Fruit fly (Drosophila melanogaster) whole organism, embryonic: Measurements from ENCODE around the gene bab1.

ENCODE experiments used
- Adf1 ChIP-seq: fragments of 200-800 bp; sonication (Bioruptor generic); IDR thresholded peaks from 2 replicates; pipeline ENCODE4 v1.3.6; 2022; ENCODE audit warnings: missing biosample characterization, missing genetic modification characterization
- Asciz ChIP-seq: fragments of 200-800 bp; sonication (Bioruptor generic); optimal IDR thresholded peaks from 2 replicates; lab custom pipeline; 2017; ENCODE audit warnings: missing biosample characterization, mild to moderate bottlenecking, missing genetic modification characterization, missing genetic modification reagents
- Awh ChIP-seq: fragments of 200-800 bp; sonication (Bioruptor generic); IDR thresholded peaks from 2 replicates; pipeline ENCODE4, ENCODE4 v1.3.6; 2022; ENCODE audit warnings: missing biosample characterization, missing genetic modification characterization
- CG10431 ChIP-seq: fragments of 200-800 bp; sonication (Bioruptor generic); optimal IDR thresholded peaks from 3 replicates; lab custom pipeline; 2018; ENCODE audit warnings: missing biosample characterization, mild to moderate bottlenecking, missing genetic modification characterization
- CG11695 ChIP-seq: fragments of 200-800 bp; sonication (Bioruptor generic); IDR thresholded peaks from 3 replicates; pipeline ENCODE4 v1.3.6; 2022; ENCODE audit warnings: missing biosample characterization, missing genetic modification characterization
- CG12236 ChIP-seq: fragments of 200-800 bp; sonication (Bioruptor generic); optimal IDR thresholded peaks from 2 replicates; lab custom pipeline; 2016; ENCODE audit warnings: missing biosample characterization, missing genetic modification characterization
- CG13296 ChIP-seq: fragments of 200-800 bp; sonication (Bioruptor generic); optimal IDR thresholded peaks from 3 replicates; lab custom pipeline; 2018; ENCODE audit warnings: missing biosample characterization, mild to moderate bottlenecking, missing genetic modification characterization
- CG14965 ChIP-seq: fragments of 200-800 bp; sonication (Bioruptor generic); optimal IDR thresholded peaks from 2 replicates; lab custom pipeline; 2016; ENCODE audit warnings: missing biosample characterization, missing genetic modification characterization, borderline replicate concordance
- CG1647 ChIP-seq: fragments of 200-800 bp; sonication (Bioruptor generic); optimal IDR thresholded peaks from 3 replicates; lab custom pipeline; 2016; ENCODE audit warnings: missing biosample characterization, missing genetic modification characterization
- CG16863 ChIP-seq: fragments of 200-800 bp; sonication (Bioruptor generic); optimal IDR thresholded peaks from 3 replicates; lab custom pipeline; 2016; ENCODE audit warnings: missing biosample characterization, missing genetic modification characterization
- CG17359 ChIP-seq: fragments of 200-800 bp; sonication (Bioruptor generic); optimal IDR thresholded peaks from 3 replicates; lab custom pipeline; 2018; ENCODE audit warnings: missing biosample characterization, mild to moderate bottlenecking, missing genetic modification characterization, moderate library complexity
- CG17568 ChIP-seq: fragments of 200-800 bp; sonication (Bioruptor generic); optimal IDR thresholded peaks from 2 replicates; lab custom pipeline; 2018; ENCODE audit warnings: missing biosample characterization, mild to moderate bottlenecking, missing genetic modification characterization, moderate library complexity
- CG18764 ChIP-seq: fragments of 200-800 bp; sonication (Bioruptor generic); optimal IDR thresholded peaks from 3 replicates; lab custom pipeline; 2016; ENCODE audit warnings: missing biosample characterization, missing genetic modification characterization
- CG2202 ChIP-seq: fragments of 200-800 bp; sonication (Bioruptor generic); optimal IDR thresholded peaks from 2 replicates; lab custom pipeline; 2018; ENCODE audit warnings: missing biosample characterization, mild to moderate bottlenecking, missing genetic modification characterization
- CG3065 ChIP-seq: fragments of 200-800 bp; sonication (Bioruptor generic); optimal IDR thresholded peaks from 2 replicates; lab custom pipeline; 2016; ENCODE audit warnings: missing biosample characterization, missing genetic modification characterization
- CG3726 ChIP-seq: fragments of 200-800 bp; sonication (Bioruptor generic); IDR thresholded peaks from 3 replicates; pipeline ENCODE4, ENCODE4 v1.3.6; 2022; ENCODE audit warnings: missing biosample characterization, missing genetic modification characterization
- CG4282 ChIP-seq: fragments of 200-800 bp; sonication (Bioruptor generic); optimal IDR thresholded peaks from 2 replicates; lab custom pipeline; 2016; ENCODE audit warnings: missing biosample characterization, missing genetic modification characterization
- CG4854 ChIP-seq: fragments of 200-800 bp; sonication (Bioruptor generic); optimal IDR thresholded peaks from 2 replicates; lab custom pipeline; 2016; ENCODE audit warnings: missing biosample characterization, missing genetic modification characterization, inconsistent platforms
- CG5953 ChIP-seq: fragments of 200-800 bp; sonication (Bioruptor generic); IDR thresholded peaks from 2 replicates; pipeline ENCODE4 v1.3.6; 2022; ENCODE audit warnings: missing biosample characterization, missing genetic modification characterization
- CG8478 ChIP-seq: fragments of >200 bp; optimal IDR thresholded peaks from 2 replicates; lab custom pipeline; 2018
- CG9215 ChIP-seq: fragments of 200-800 bp; sonication (Bioruptor generic); IDR thresholded peaks from 2 replicates; pipeline ENCODE4 v1.3.6; 2022; ENCODE audit warnings: missing biosample characterization, missing genetic modification characterization
- D ChIP-seq, 2 experiments: fragments of 200-800 bp in 1 of 2; fragments of >200 bp in 1 of 2; sonication (Bioruptor generic) in 1 of 2; optimal IDR thresholded peaks; 2 replicates in 1 of 2; 3 replicates in 1 of 2; lab custom pipeline; 2017; ENCODE audit warnings: mild to moderate bottlenecking in 1 of 2, missing biosample characterization in 1 of 2, missing genetic modification characterization in 1 of 2, missing genetic modification reagents in 1 of 2
- Deaf1 ChIP-seq: fragments of 200-800 bp; optimal IDR thresholded peaks from 3 replicates; lab custom pipeline; 2019; ENCODE audit warnings: missing biosample characterization, mild to moderate bottlenecking, missing genetic modification characterization, moderate library complexity
- Dip2 ChIP-seq: fragments of 200-800 bp; sonication (Bioruptor generic); IDR thresholded peaks from 2 replicates; pipeline ENCODE4 v1.3.6; 2022; ENCODE audit warnings: missing biosample characterization, missing genetic modification characterization
- Dref ChIP-seq: fragments of 200-800 bp; sonication (Bioruptor generic); IDR thresholded peaks from 2 replicates; pipeline ENCODE4 v1.3.6; 2022; ENCODE audit warnings: missing biosample characterization, missing genetic modification characterization
- Ets65A ChIP-seq: fragments of 200-800 bp; sonication (Bioruptor generic); peaks from one replicate; lab custom pipeline; 2016; ENCODE audit warnings: missing biosample characterization, missing genetic modification characterization
- Fer2 ChIP-seq: fragments of 200-800 bp; sonication (Bioruptor generic); optimal IDR thresholded peaks from 2 replicates; lab custom pipeline; 2018; ENCODE audit warnings: missing biosample characterization, mild to moderate bottlenecking, missing genetic modification characterization, moderate library complexity
- GATAe ChIP-seq: fragments of 200-800 bp; sonication (Bioruptor generic); conservative IDR thresholded peaks from 2 replicates; pipeline ENCODE4 v1.3.6; 2022; ENCODE audit warnings: missing biosample characterization, missing genetic modification characterization
- Gug ChIP-seq: fragments of 200-800 bp; sonication (Bioruptor generic); IDR thresholded peaks from 4 replicates; pipeline ENCODE4 v1.3.6; 2022; ENCODE audit warnings: missing biosample characterization, missing genetic modification characterization
- HLH54F ChIP-seq: fragments of 200-800 bp; sonication (Bioruptor generic); optimal IDR thresholded peaks from 3 replicates; lab custom pipeline; 2016; ENCODE audit warnings: missing biosample characterization, missing genetic modification characterization
- Jarid2 ChIP-seq: fragments of 200-800 bp; sonication (Bioruptor generic); optimal IDR thresholded peaks from 3 replicates; lab custom pipeline; 2017; ENCODE audit warnings: mild to moderate bottlenecking, missing biosample characterization, missing genetic modification reagents, missing genetic modification characterization
- Med ChIP-seq: fragments of 200-800 bp; sonication (Bioruptor generic); peaks from one replicate; lab custom pipeline; 2016; ENCODE audit warnings: missing biosample characterization, missing genetic modification characterization, mild to moderate bottlenecking, inconsistent platforms, moderate library complexity
- NC2α ChIP-seq: fragments of 200-800 bp; sonication (Bioruptor generic); optimal IDR thresholded peaks from 2 replicates; lab custom pipeline; 2016; ENCODE audit warnings: missing biosample characterization, missing genetic modification characterization
- Nf-YA ChIP-seq: fragments of 200-800 bp; sonication (Bioruptor generic); IDR thresholded peaks from 2 replicates; pipeline ENCODE4 v1.3.6; 2022; ENCODE audit warnings: missing biosample characterization, missing genetic modification characterization
- Spps ChIP-seq: fragments of 200-800 bp; sonication (Bioruptor generic); optimal IDR thresholded peaks from 2 replicates; lab custom pipeline; 2018; ENCODE audit warnings: missing biosample characterization, mild to moderate bottlenecking, missing genetic modification characterization
- cato ChIP-seq: fragments of 200-800 bp; sonication (Bioruptor generic); optimal IDR thresholded peaks from 2 replicates; lab custom pipeline; 2016; ENCODE audit warnings: missing biosample characterization, missing genetic modification characterization, borderline replicate concordance
- chif ChIP-seq, 2 experiments: fragments of 200-800 bp; sonication (Bioruptor generic); optimal IDR thresholded peaks; 3 replicates each; lab custom pipeline; 2016; ENCODE audit warnings: missing biosample characterization in 2 of 2, missing genetic modification characterization in 2 of 2
- crp ChIP-seq, 2 experiments: fragments of 200-800 bp; sonication (Bioruptor generic); optimal IDR thresholded peaks; 2 replicates in 1 of 2; 3 replicates in 1 of 2; lab custom pipeline; 2017; ENCODE audit warnings: missing biosample characterization in 2 of 2, missing genetic modification characterization in 2 of 2, mild to moderate bottlenecking in 1 of 2, moderate library complexity in 1 of 2
- ewg ChIP-seq: fragments of 200-800 bp; sonication (Bioruptor generic); optimal IDR thresholded peaks from 3 replicates; lab custom pipeline; 2017; ENCODE audit warnings: mild to moderate bottlenecking, missing biosample characterization, missing genetic modification reagents, missing genetic modification characterization
- gcm2 ChIP-seq: fragments of 200-800 bp; sonication (Bioruptor generic); optimal IDR thresholded peaks from 2 replicates; lab custom pipeline; 2016; ENCODE audit warnings: missing biosample characterization, missing genetic modification characterization
- hth ChIP-seq: fragments of >200 bp; optimal IDR thresholded peaks from 2 replicates; lab custom pipeline; 2017; ENCODE audit warnings: inconsistent platforms
- jigr1 ChIP-seq: fragments of 200-800 bp; sonication (Bioruptor generic); IDR thresholded peaks from 3 replicates; pipeline ENCODE4 v1.3.6; 2022; ENCODE audit warnings: missing biosample characterization, missing genetic modification characterization
- ken ChIP-seq: fragments of 200-800 bp; sonication (Bioruptor generic); IDR thresholded peaks from 3 replicates; pipeline ENCODE4 v1.3.6; 2022; ENCODE audit warnings: missing biosample characterization, missing genetic modification characterization
- nerfin-1 ChIP-seq: fragments of 200-800 bp; sonication (Bioruptor generic); optimal IDR thresholded peaks from 3 replicates; lab custom pipeline; 2019; ENCODE audit warnings: missing biosample characterization, mild to moderate bottlenecking, missing genetic modification characterization, moderate library complexity
- nmo ChIP-seq: fragments of 200-800 bp; sonication (Bioruptor generic); optimal IDR thresholded peaks from 2 replicates; lab custom pipeline; 2018; ENCODE audit warnings: missing biosample characterization, mild to moderate bottlenecking, missing genetic modification characterization, moderate library complexity
- pb ChIP-seq: fragments of 200-800 bp; sonication (Bioruptor generic); optimal IDR thresholded peaks from 3 replicates; lab custom pipeline; 2016; ENCODE audit warnings: missing biosample characterization, missing genetic modification characterization
- pfk ChIP-seq: fragments of 200-800 bp; sonication (Bioruptor generic); optimal IDR thresholded peaks from 2 replicates; lab custom pipeline; 2018; ENCODE audit warnings: missing biosample characterization, mild to moderate bottlenecking, missing genetic modification characterization, moderate library complexity
- sens ChIP-seq: fragments of 200-800 bp; sonication (Bioruptor generic); peaks from one replicate; lab custom pipeline; 2016; ENCODE audit warnings: missing biosample characterization, missing genetic modification characterization
- sna ChIP-seq: fragments of 200-800 bp; sonication (Bioruptor generic); IDR thresholded peaks from 2 replicates; pipeline ENCODE4 v1.3.6; 2022; ENCODE audit warnings: missing biosample characterization, missing genetic modification characterization; ENCODE audit not compliant: partially characterized antibody
- wdn ChIP-seq: fragments of 200-800 bp; sonication (Bioruptor generic); IDR thresholded peaks from 2 replicates; pipeline ENCODE4 v1.3.6; 2022; ENCODE audit warnings: missing biosample characterization, missing genetic modification characterization
- z ChIP-seq: fragments of 200-800 bp; sonication (Bioruptor generic); IDR thresholded peaks from 3 replicates; pipeline ENCODE4 v1.3.6; 2022; ENCODE audit warnings: missing biosample characterization, missing genetic modification characterization

Gene bab1

DNA sequence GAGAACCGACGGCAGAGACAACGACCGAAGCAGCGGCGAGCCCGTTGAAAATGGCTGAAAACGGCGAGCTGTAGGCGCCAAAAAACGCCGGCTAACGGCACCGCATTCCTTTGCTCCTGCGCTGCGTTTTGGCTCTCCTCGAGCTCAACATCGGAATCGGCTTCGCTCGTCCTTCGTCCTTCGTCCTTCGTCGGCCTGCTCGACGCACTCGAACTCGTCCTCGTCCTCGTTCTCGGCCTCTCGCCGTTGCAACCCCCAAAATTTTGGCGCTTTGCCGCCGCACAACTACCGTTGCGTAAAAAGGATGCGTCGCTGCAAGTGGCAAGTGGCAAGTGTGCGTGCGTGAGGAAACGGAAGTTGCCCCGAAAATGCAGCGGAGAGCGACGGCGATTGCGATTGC lies 572 bp upstream of the bab1 start:
- TF ChIP-seq GATAe (GFP tag; lab: Robert Waterston, UW) = no peak
- TF ChIP-seq CG11695 (GFP tag; lab: Robert Waterston, UW) = no peak
- TF ChIP-seq CG8478 = peak; percentile 36
- no peak for TF ChIP-seq cato
- TF ChIP-seq CG16863 (GFP tag; lab: Kevin White, UChicago) = no peak
- TF ChIP-seq Gug (GFP tag; lab: Robert Waterston, UW) = no peak
- no peak for TF ChIP-seq Awh
- TF ChIP-seq CG2202 (tag; lab: Kevin White, UChicago) = no peak
- TF ChIP-seq CG5953 (GFP tag; lab: Robert Waterston, UW) = no peak
- TF ChIP-seq z = 0 out of 3 replicates have a peak, but pooled peaks have one; percentile 20
- TF ChIP-seq hth = no peak
- TF ChIP-seq CG18764 (GFP tag; lab: Kevin White, UChicago) = no peak
- no peak for TF ChIP-seq NC2α (GFP tag; lab: Kevin White, UChicago)
- no peak for TF ChIP-seq CG13296 (GFP tag; lab: Kevin White, UChicago)
- TF ChIP-seq CG4282 (GFP tag; lab: Kevin White, UChicago) = no peak
- TF ChIP-seq sna (GFP tag; lab: Robert Waterston, UW) = no peak
- TF ChIP-seq CG10431 (GFP tag; lab: Kevin White, UChicago) = no peak
- TF ChIP-seq jigr1 = no peak
- TF ChIP-seq Fer2 (tag; lab: Kevin White, UChicago) = no peak
- TF ChIP-seq CG17568 (GFP tag; lab: Kevin White, UChicago) = no peak
- no peak for TF ChIP-seq wdn
- no peak for TF ChIP-seq pb (GFP tag; lab: Kevin White, UChicago)
- no peak for TF ChIP-seq Dref (GFP tag; lab: Robert Waterston, UW)
- no peak for TF ChIP-seq D (optimal IDR thresholded peaks at IDR 0.05; lab: Kevin White, UChicago)
- no peak for TF ChIP-seq D (GFP tag; optimal IDR thresholded peaks at IDR 0.05; lab: Kevin White, UChicago)
- no peak for TF ChIP-seq nmo (GFP tag; lab: Kevin White, UChicago)
- peak; percentile 61 for TF ChIP-seq Ets65A (GFP tag; lab: Kevin White, UChicago)
- TF ChIP-seq Asciz (GFP tag; lab: Kevin White, UChicago) = no peak
- TF ChIP-seq Deaf1 (tag; lab: Kevin White, UChicago) = peak; percentile 88
- no peak for TF ChIP-seq crp (GFP tag; optimal IDR thresholded peaks at IDR 0.05; lab: Kevin White, UChicago)
- TF ChIP-seq CG1647 (GFP tag; lab: Kevin White, UChicago) = no peak
- no peak for TF ChIP-seq HLH54F (GFP tag; lab: Kevin White, UChicago)
- peak; percentile 12 for TF ChIP-seq sens (GFP tag; lab: Kevin White, UChicago)
- TF ChIP-seq CG9215 (GFP tag; lab: Robert Waterston, UW) = no peak
- TF ChIP-seq gcm2 (GFP tag; lab: Kevin White, UChicago) = no peak
- TF ChIP-seq CG4854 (GFP tag; lab: Kevin White, UChicago) = no peak
- no peak for TF ChIP-seq ken (GFP tag; lab: Robert Waterston, UW)
- peak; percentile 64 for TF ChIP-seq Med (GFP tag; lab: Kevin White, UChicago)
- no peak for TF ChIP-seq CG12236 (GFP tag; lab: Kevin White, UChicago)
- no peak for TF ChIP-seq ewg (GFP tag; lab: Kevin White, UChicago)
- no peak for TF ChIP-seq chif (GFP tag; optimal IDR thresholded peaks at IDR 0.05; lab: Kevin White, UChicago)
- TF ChIP-seq CG3726 (GFP tag; lab: Robert Waterston, UW) = no peak
- no peak for TF ChIP-seq Dip2 (GFP tag; lab: Robert Waterston, UW)
- TF ChIP-seq CG3065 (GFP tag; lab: Kevin White, UChicago) = no peak
- no peak for TF ChIP-seq Nf-YA
- no peak for TF ChIP-seq CG17359 (tag; lab: Kevin White, UChicago)
- TF ChIP-seq pfk (GFP tag; lab: Kevin White, UChicago) = no peak
- TF ChIP-seq Adf1 (GFP tag; lab: Robert Waterston, UW) = peak; percentile 77; the same call in 1 of the 2 replicates
- no peak for TF ChIP-seq CG14965
- no peak for TF ChIP-seq Jarid2 (GFP tag; lab: Kevin White, UChicago)
- TF ChIP-seq nerfin-1 (tag; lab: Kevin White, UChicago) = peak; percentile 58
- TF ChIP-seq Spps = no peak
- TF ChIP-seq, all 482 proteins: peak for 8
